Worm (Caenorhabditis elegans) whole organism, L4/young adult: ENCODE results near the gene acs-19.

ENCODE experiments used
- dao-5 ChIP-seq: sonication (generic microtip); optimal IDR thresholded peaks from 2 replicates; lab custom pipeline; 2016; ENCODE audit warnings: missing genotype, missing genetic modification characterization, moderate library complexity, missing compliant biosample characterization
- him-1 ChIP-seq: sonication (generic microtip); optimal IDR thresholded peaks from 2 replicates; lab custom pipeline; 2016; ENCODE audit warnings: missing genotype, missing genetic modification reagents, missing genetic modification characterization, missing compliant biosample characterization

- TF ChIP-seq him-1 (tag; lab: Kevin White, UChicago), result no peak
- TF ChIP-seq dao-5 (tag; lab: Kevin White, UChicago), result no peak
These were observed 50.5 kb downstream of the acs-19 start for ce11 chrIII:3914836-3915235.
